Worm (Caenorhabditis elegans): ENCODE measurements around the gene ZK673.1.
"Not testable (repeated sequence)": the region's sequence is repeated elsewhere in the genome, so short reads cannot be mapped to it uniquely, and the experiment has no call there.

ZK673.1 gene

ce11 chrII:10442846-10443245 is at the start of gene ZK673.1:
Gene ZK673.1, plus strand, starts transcription at chrII:10443146.
- TF ChIP-seq med-1 (GFP tag; optimal IDR thresholded peaks at IDR 0.05; ENCODE audit: insufficient read depth); klf-2 (GFP tag; conservative IDR thresholded peaks at IDR 0.05); T22C8.4 (GFP tag; IDR thresholded peaks at IDR 0.05): not testable (repeated sequence)

- TF ChIP-seq klf-2 (GFP tag; conservative IDR thresholded peaks at IDR 0.05) (no peak), cog-1 (tag; optimal IDR thresholded peaks at IDR 0.05) (no peak), ztf-23 (GFP tag; IDR thresholded peaks at IDR 0.05) (no peak), ztf-29 (GFP tag; IDR thresholded peaks at IDR 0.05) (no peak), T22C8.4 (GFP tag; IDR thresholded peaks at IDR 0.05) (no peak), ref-1 (GFP tag; conservative IDR thresholded peaks at IDR 0.05) (no peak), flt-1 (GFP tag; IDR thresholded peaks at IDR 0.05) (no peak), tab-1 (GFP tag; IDR thresholded peaks at IDR 0.05) (no peak), med-1 (GFP tag; optimal IDR thresholded peaks at IDR 0.05; ENCODE audit: insufficient read depth) (no peak)
These were observed 49.4 kb upstream of the ZK673.1 start, which contains the start of gene gpd-1 for ce11 chrII:10393282-10394179. Gene gpd-1, plus strand, starts transcription at chrII:10394129.

ce11 chrII:10395303-10395757 is 47.6 kb upstream of the ZK673.1 start, which contains the start of gene T09F3.4:
Gene T09F3.4, plus strand, starts transcription at chrII:10395707.
- TF ChIP-seq klf-2 (GFP tag; conservative IDR thresholded peaks at IDR 0.05) (no peak), flt-1 (GFP tag; IDR thresholded peaks at IDR 0.05) (no peak), T22C8.4 (GFP tag; IDR thresholded peaks at IDR 0.05) (no peak), ztf-29 (GFP tag; IDR thresholded peaks at IDR 0.05) (no peak), med-1 (GFP tag; optimal IDR thresholded peaks at IDR 0.05; ENCODE audit: insufficient read depth) (no peak), cog-1 (tag; optimal IDR thresholded peaks at IDR 0.05) (no peak), ztf-23 (GFP tag; IDR thresholded peaks at IDR 0.05) (no peak), ref-1 (GFP tag; conservative IDR thresholded peaks at IDR 0.05) (no peak), tab-1 (GFP tag; IDR thresholded peaks at IDR 0.05) (no peak)

- TF ChIP-seq flt-1 (GFP tag; IDR thresholded peaks at IDR 0.05) (no peak), ref-1 (GFP tag; conservative IDR thresholded peaks at IDR 0.05) (no peak), ztf-29 (GFP tag; IDR thresholded peaks at IDR 0.05) (no peak), ztf-23 (GFP tag; IDR thresholded peaks at IDR 0.05) (no peak), cog-1 (tag; optimal IDR thresholded peaks at IDR 0.05) (no peak), tab-1 (GFP tag; IDR thresholded peaks at IDR 0.05) (no peak), klf-2 (GFP tag; conservative IDR thresholded peaks at IDR 0.05) (no peak), med-1 (GFP tag; optimal IDR thresholded peaks at IDR 0.05; ENCODE audit: insufficient read depth) (no peak)
These were observed 46.4 kb upstream of the ZK673.1 start, which contains the start of gene T09F3.5 for ce11 chrII:10396578-10396977. Gene T09F3.5, plus strand, starts transcription at chrII:10396878.

- TF ChIP-seq ztf-23 (GFP tag; IDR thresholded peaks at IDR 0.05) = no peak
- no peak for TF ChIP-seq cog-1 (tag; optimal IDR thresholded peaks at IDR 0.05)
- TF ChIP-seq klf-2 (GFP tag; conservative IDR thresholded peaks at IDR 0.05) = no peak
- no peak for TF ChIP-seq ref-1 (GFP tag; conservative IDR thresholded peaks at IDR 0.05)
- no peak for TF ChIP-seq T22C8.4 (GFP tag; IDR thresholded peaks at IDR 0.05)
These were observed 40.0 kb upstream of the ZK673.1 start for ce11 chrII:10402991-10403390.

- TF ChIP-seq med-1 (GFP tag; optimal IDR thresholded peaks at IDR 0.05; ENCODE audit: insufficient read depth) (no peak), ztf-23 (GFP tag; IDR thresholded peaks at IDR 0.05) (no peak), flt-1 (GFP tag; IDR thresholded peaks at IDR 0.05) (no peak), tab-1 (GFP tag; IDR thresholded peaks at IDR 0.05) (no peak), ref-1 (GFP tag; conservative IDR thresholded peaks at IDR 0.05) (no peak), T22C8.4 (GFP tag; IDR thresholded peaks at IDR 0.05) (no peak), ztf-29 (GFP tag; IDR thresholded peaks at IDR 0.05) (no peak), klf-2 (GFP tag; conservative IDR thresholded peaks at IDR 0.05) (no peak), cog-1 (tag; optimal IDR thresholded peaks at IDR 0.05) (no peak)
These were observed 32.0 kb upstream of the ZK673.1 start, which contains the start of gene E04D5.5 for ce11 chrII:10410989-10411388. Gene E04D5.5, plus strand, starts transcription at chrII:10411289.

- TF ChIP-seq T22C8.4 (GFP tag; IDR thresholded peaks at IDR 0.05) (no peak), ref-1 (GFP tag; conservative IDR thresholded peaks at IDR 0.05) (no peak), cog-1 (tag; optimal IDR thresholded peaks at IDR 0.05) (no peak), tab-1 (GFP tag; IDR thresholded peaks at IDR 0.05) (no peak), ztf-29 (GFP tag; IDR thresholded peaks at IDR 0.05) (no peak), klf-2 (GFP tag; conservative IDR thresholded peaks at IDR 0.05) (no peak), ztf-23 (GFP tag; IDR thresholded peaks at IDR 0.05) (no peak), flt-1 (GFP tag; IDR thresholded peaks at IDR 0.05) (no peak), med-1 (GFP tag; optimal IDR thresholded peaks at IDR 0.05; ENCODE audit: insufficient read depth) (no peak)
These were observed 26.5 kb upstream of the ZK673.1 start, which contains the start of gene eif-2A for ce11 chrII:10416332-10416863. Gene eif-2A, plus strand, starts transcription at chrII:10416800.

ce11 chrII:10421941-10422340 is 21.0 kb upstream of the ZK673.1 start, which contains the start of gene frpr-21:
Gene frpr-21, minus strand, starts transcription at chrII:10422041.
- TF ChIP-seq med-1 (GFP tag; optimal IDR thresholded peaks at IDR 0.05; ENCODE audit: insufficient read depth) = no peak
- TF ChIP-seq T22C8.4 (GFP tag; IDR thresholded peaks at IDR 0.05) = no peak
- TF ChIP-seq ztf-29 (GFP tag; IDR thresholded peaks at IDR 0.05) = no peak
- TF ChIP-seq flt-1 (GFP tag; IDR thresholded peaks at IDR 0.05) = no peak
- no peak for TF ChIP-seq klf-2 (GFP tag; conservative IDR thresholded peaks at IDR 0.05)
- TF ChIP-seq ref-1 (GFP tag; conservative IDR thresholded peaks at IDR 0.05) = no peak
- TF ChIP-seq cog-1 (tag; optimal IDR thresholded peaks at IDR 0.05) = no peak
- no peak for TF ChIP-seq ztf-23 (GFP tag; IDR thresholded peaks at IDR 0.05)
- no peak for TF ChIP-seq tab-1 (GFP tag; IDR thresholded peaks at IDR 0.05)

- TF ChIP-seq med-1 (GFP tag; optimal IDR thresholded peaks at IDR 0.05; ENCODE audit: insufficient read depth) = no peak
- TF ChIP-seq flt-1 (GFP tag; IDR thresholded peaks at IDR 0.05) = no peak
- no peak for TF ChIP-seq ztf-23 (GFP tag; IDR thresholded peaks at IDR 0.05)
- no peak for TF ChIP-seq ztf-29 (GFP tag; IDR thresholded peaks at IDR 0.05)
- no peak for TF ChIP-seq cog-1 (tag; optimal IDR thresholded peaks at IDR 0.05)
- no peak for TF ChIP-seq ref-1 (GFP tag; conservative IDR thresholded peaks at IDR 0.05)
- no peak for TF ChIP-seq tab-1 (GFP tag; IDR thresholded peaks at IDR 0.05)
- TF ChIP-seq T22C8.4 (GFP tag; IDR thresholded peaks at IDR 0.05) = no peak
These were observed 7.1 kb upstream of the ZK673.1 start, which contains the start of gene cut-4 for ce11 chrII:10435836-10436235. Gene cut-4, plus strand, starts transcription at chrII:10436136.
